Worm (Caenorhabditis elegans) whole organism, L4/young adult: Measurements from ENCODE around the gene srx-7.

Source experiments
- W03F9.2 ChIP-seq: fragments of 150-350 bp; optimal IDR thresholded peaks from 2 replicates; lab custom pipeline; 2014; ENCODE audit warnings: missing biosample characterization, missing genetic modification characterization
- dao-5 ChIP-seq: sonication (generic microtip); optimal IDR thresholded peaks from 2 replicates; lab custom pipeline; 2016; ENCODE audit warnings: missing genotype, missing genetic modification characterization, moderate library complexity, missing compliant biosample characterization
- him-1 ChIP-seq: sonication (generic microtip); optimal IDR thresholded peaks from 2 replicates; lab custom pipeline; 2016; ENCODE audit warnings: missing genotype, missing genetic modification reagents, missing genetic modification characterization, missing compliant biosample characterization

DNA sequence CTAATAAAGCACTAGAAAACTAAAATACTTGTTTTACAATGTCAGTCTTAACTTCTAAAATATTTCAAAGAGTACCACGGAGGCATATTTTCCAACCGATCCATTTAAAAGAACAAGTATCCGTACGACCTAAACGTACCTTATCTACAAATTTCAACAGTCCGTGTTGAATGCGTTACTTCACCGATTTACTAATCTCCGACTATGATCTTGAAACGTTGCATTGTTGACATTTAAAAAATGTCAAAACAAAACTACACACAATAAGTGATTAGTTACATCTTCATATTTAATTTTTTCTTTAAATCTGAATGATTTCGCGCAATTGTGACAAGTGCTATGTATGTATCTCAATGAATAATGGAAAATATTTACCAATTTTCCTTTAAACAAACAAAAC is 37.8 kb downstream of the srx-7 start:
- no peak for TF ChIP-seq him-1 (tag; lab: Kevin White, UChicago)
- no peak for TF ChIP-seq dao-5 (tag; lab: Kevin White, UChicago)
- no peak for TF ChIP-seq W03F9.2 (tag; lab: Kevin White, UChicago)
